Worm (Caenorhabditis elegans): ENCODE measurements around the gene M05D6.5.

ce11 chrII:8442717-8443223, 39.2 kb downstream of the M05D6.5 start, which contains the start of gene eif-3.G:
- no peak for TF ChIP-seq W03F9.2 (tag; optimal IDR thresholded peaks at IDR 0.05)
- TF ChIP-seq him-1 (tag; optimal IDR thresholded peaks at IDR 0.05) = no peak
- TF ChIP-seq dao-5 (tag; optimal IDR thresholded peaks at IDR 0.05) = no peak

Measured in whole organism, L4/young adult.